Fruit fly (Drosophila melanogaster): ENCODE results near the gene CG4267.

DNA sequence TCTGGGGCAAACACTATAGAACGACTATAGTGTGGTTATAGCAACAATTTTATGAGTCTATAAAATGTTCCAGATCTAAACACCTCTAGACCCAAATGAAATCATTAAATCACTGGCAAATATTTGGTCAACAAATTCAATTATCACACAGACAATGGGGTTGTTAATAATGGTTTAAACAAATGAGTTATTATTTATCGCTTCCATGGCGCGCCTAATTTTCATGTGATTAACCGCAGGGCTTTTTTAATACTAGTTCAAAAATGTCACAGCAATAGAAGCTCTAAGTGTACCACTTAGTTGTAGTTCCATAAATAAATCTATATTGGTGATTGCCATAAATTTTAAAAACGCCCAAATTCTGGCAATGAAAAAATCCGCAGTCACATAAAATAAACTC, 33.2 kb upstream of the CG4267 start, which contains the start of gene CG33124:
- TF ChIP-seq CG8478 (optimal IDR thresholded peaks at IDR 0.05) (no peak), CTCF (optimal IDR thresholded peaks at IDR 0.05) (no peak)

Data from S2 (cell line).